Worm (Caenorhabditis elegans): Measurements from ENCODE around the gene prmt-4.

prmt-4 gene

DNA sequence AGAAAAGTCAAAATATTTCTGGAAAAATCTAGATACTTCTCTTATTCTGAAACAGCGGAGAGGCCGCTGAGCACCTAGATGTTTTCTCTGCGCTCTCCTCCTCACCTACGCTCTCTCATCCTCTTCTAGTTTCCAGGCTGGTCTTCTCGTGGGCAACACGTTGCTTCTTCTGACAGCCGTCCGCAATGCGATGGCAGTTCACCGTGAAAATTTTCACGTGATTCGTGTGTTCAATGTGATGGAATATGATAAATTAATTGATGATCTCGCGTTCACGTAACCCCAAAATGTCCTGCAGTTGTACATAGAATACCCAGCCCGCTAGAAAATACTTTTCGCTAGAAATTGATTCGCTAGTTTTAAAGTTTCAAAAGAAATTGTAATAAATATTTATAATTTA, 30.1 kb upstream of the prmt-4 start:
- TF ChIP-seq unc-130 (tag; optimal IDR thresholded peaks at IDR 0.05) = no peak
- no peak for TF ChIP-seq nhr-84 (tag; optimal IDR thresholded peaks at IDR 0.05)
- TF ChIP-seq ceh-88 (GFP tag; IDR thresholded peaks at IDR 0.05) = no peak
- no peak for TF ChIP-seq unc-98 (GFP tag; IDR thresholded peaks at IDR 0.05)
- TF ChIP-seq nhr-12 (tag; optimal IDR thresholded peaks at IDR 0.05) = no peak

DNA sequence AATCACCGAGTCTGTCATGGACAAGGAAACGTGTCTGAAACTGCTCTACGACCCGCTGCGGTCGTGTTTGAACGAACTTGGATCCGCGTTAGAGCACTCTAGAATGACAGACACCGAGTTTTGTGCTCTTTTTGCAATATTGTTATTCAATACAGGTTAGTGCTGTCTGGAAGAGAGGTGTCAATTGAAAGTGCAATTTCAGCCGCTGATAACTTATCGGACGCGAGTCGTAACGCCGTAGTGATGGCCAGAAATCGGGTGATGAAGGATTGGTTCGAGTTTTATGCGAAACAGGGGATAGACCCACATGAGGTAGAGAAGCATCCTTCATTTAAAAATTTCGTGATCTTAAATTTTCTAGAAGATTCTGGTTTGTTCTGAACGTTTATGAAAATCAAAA, 28.4 kb upstream of the prmt-4 start:
- TF ChIP-seq nhr-85 (tag) (peak; percentile 29), ceh-82 (tag; optimal IDR thresholded peaks at IDR 0.05) (no peak)

DNA sequence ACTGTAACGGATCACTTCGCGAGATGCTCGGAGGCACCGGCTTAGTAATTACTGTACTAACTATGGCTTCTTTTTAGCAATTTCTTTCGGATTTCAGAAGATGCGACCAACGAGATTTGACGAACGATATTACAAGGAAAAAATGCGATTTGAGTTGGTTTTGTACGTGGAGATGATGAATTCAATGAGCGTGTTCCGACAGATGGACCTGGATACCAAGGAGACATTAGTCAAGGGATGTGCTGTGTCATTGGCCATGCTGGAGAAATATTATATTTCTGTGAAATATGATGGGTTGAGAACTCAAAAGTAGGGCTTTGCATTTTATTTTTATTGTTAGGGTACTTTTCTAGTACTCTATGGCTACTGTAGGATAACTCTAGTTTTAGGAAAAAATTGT, 27.2 kb upstream of the prmt-4 start:
- no peak for TF ChIP-seq dpl-1 (GFP tag; optimal IDR thresholded peaks at IDR 0.05)
- no peak for TF ChIP-seq efl-3 (GFP tag; optimal IDR thresholded peaks at IDR 0.05)
- TF ChIP-seq lin-14 (GFP tag; optimal IDR thresholded peaks at IDR 0.05) = no peak
- TF ChIP-seq nhr-47 (tag; optimal IDR thresholded peaks at IDR 0.05) = no peak
- TF ChIP-seq swsn-7 (tag; optimal IDR thresholded peaks at IDR 0.05) = no peak
- TF ChIP-seq egl-13 (tag; optimal IDR thresholded peaks at IDR 0.05) = no peak
- TF ChIP-seq F16B12.6 (tag; optimal IDR thresholded peaks at IDR 0.05) = no peak

DNA sequence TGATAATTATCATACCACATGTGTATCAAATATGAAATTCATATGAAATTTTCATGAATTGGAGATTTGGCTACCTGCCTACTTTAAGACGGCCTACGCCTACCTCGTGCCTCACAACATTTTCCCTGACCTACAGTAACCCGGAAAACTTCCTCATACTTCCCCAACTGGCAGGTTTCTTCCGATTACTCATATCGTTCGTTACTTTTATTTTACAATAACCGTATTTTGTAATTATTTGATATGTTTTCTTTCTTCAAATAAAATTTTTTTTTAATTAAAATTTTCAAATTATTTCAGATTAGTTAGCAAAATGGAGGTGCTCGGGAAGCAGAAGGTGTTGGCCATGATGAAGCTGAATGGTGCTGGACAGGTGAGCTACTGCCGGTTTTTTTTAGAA, 23.8 kb upstream of the prmt-4 start, which contains the start of gene nhr-76:
Gene nhr-76 (plus strand): TSS at position 301 of the 400 bp plus-strand sequence.
- TF ChIP-seq nhr-76 (tag; optimal IDR thresholded peaks at IDR 0.05) (no peak), mdl-1 (tag; optimal IDR thresholded peaks at IDR 0.05) (no peak), alr-1 (tag; optimal IDR thresholded peaks at IDR 0.05; ENCODE audit: borderline replicate concordance) (no peak), lin-35 (GFP tag; optimal IDR thresholded peaks at IDR 0.05) (no peak), mef-2 (tag; optimal IDR thresholded peaks at IDR 0.05) (no peak), unc-98 (GFP tag; IDR thresholded peaks at IDR 0.05) (no peak), Y116A8C.19 (tag; optimal IDR thresholded peaks at IDR 0.05; ENCODE audit: borderline replicate concordance) (no peak), sptf-1 (tag; optimal IDR thresholded peaks at IDR 0.05) (no peak), ceh-63 (GFP tag; optimal IDR thresholded peaks at IDR 0.05) (no peak), hlh-4 (tag; optimal IDR thresholded peaks at IDR 0.05) (no peak), pax-3 (tag; optimal IDR thresholded peaks at IDR 0.05) (no peak), nhr-11 (tag; optimal IDR thresholded peaks at IDR 0.05) (no peak), nhr-77 (tag; optimal IDR thresholded peaks at IDR 0.05) (no peak), egl-13 (tag; optimal IDR thresholded peaks at IDR 0.05) (no peak)

DNA sequence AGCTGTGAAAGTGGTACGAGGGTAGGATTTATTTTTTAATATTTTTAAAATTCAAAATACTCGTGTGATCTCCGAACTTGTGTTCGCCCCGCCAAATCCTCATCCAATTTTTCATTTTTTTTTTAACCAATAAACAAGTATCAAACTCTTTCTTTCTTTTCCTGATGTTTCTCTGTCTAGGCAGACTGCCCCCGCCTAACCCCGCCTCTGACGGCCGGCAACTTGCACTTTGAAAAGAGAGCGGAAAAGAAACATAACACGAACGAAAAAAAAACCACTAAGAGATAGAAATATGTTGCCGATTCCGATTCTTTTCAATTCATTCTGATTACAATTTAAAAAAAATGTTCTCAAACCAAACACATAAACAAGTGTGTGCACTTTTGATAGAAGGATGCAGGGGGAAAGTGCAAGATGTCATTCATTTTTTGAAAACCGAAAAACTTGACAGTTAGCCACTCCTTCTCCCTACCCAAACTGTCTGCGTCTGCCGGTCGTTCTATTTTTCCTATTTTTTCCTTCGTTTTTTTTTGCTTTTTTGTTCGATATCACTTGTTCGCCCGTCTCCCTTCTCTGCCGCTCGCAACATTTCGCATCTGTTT, 22.6 kb upstream of the prmt-4 start:
- TF ChIP-seq elt-2 (tag; optimal IDR thresholded peaks at IDR 0.05) (no peak), snpc-4 (tag; optimal IDR thresholded peaks at IDR 0.05) (no peak), lin-14 (GFP tag; optimal IDR thresholded peaks at IDR 0.05) (peak; percentile 3)

DNA sequence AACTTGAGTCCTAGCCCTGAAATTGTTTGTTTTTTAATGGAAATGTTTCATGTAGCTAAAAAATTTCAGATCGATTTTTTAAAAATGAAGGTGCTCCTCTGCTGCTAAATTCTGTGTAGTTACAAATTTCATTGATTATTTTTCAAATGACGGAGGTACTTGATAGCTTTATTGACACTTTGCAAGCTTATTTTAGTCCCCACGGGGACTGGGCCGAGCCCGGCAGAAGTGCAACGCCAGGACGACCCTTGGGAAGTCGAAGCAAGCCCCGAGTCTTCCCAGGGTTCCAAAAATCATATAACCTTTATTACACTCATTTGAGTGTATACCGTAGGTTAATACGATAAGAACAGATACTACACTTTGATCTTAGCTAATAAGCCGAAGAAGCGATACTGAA, 20.4 kb upstream of the prmt-4 start:
- TF ChIP-seq dpl-1 (GFP tag; optimal IDR thresholded peaks at IDR 0.05) = no peak
- TF ChIP-seq nhr-71 (tag; optimal IDR thresholded peaks at IDR 0.05) = no peak
- no peak for TF ChIP-seq swsn-7 (tag; optimal IDR thresholded peaks at IDR 0.05)
- TF ChIP-seq jun-1 (tag; optimal IDR thresholded peaks at IDR 0.05) = no peak
- TF ChIP-seq zip-4 (GFP tag; optimal IDR thresholded peaks at IDR 0.05) = no peak
- no peak for TF ChIP-seq tbx-2 (tag; optimal IDR thresholded peaks at IDR 0.05)
- TF ChIP-seq mep-1 (tag; optimal IDR thresholded peaks at IDR 0.05) = no peak
- TF ChIP-seq ets-5 (GFP tag; IDR thresholded peaks at IDR 0.05) = no peak

All from whole organism, L1 larva.